Worm (Caenorhabditis elegans) whole organism, L4 larva: ENCODE results near the gene old-2.

Experiments
- F10B5.3 ChIP-seq: sonication (generic microtip); optimal IDR thresholded peaks from 2 replicates; lab custom pipeline; 2016; ENCODE audit warnings: mild to moderate bottlenecking, missing genetic modification characterization, missing compliant biosample characterization
- F26F4.8 ChIP-seq: fragments of 200-800 bp; sonication (Bioruptor generic); conservative IDR thresholded peaks from 2 replicates; pipeline ENCODE4 v1.3.6; 2022; ENCODE audit warnings: missing genetic modification characterization, missing compliant biosample characterization
- F37D6.2 ChIP-seq: sonication (generic microtip); optimal IDR thresholded peaks from 2 replicates; lab custom pipeline; 2016; ENCODE audit warnings: mild to moderate bottlenecking, missing genetic modification characterization, missing compliant biosample characterization
- R02D3.7 ChIP-seq: fragments of 150-350 bp; sonication (generic microtip); optimal IDR thresholded peaks from 3 replicates; lab custom pipeline; 2014; ENCODE audit warnings: missing biosample characterization, missing genetic modification characterization
- ZK337.2 ChIP-seq: fragments of 200-800 bp; sonication (Bioruptor generic); IDR thresholded peaks from 2 replicates; pipeline ENCODE4 v1.3.6; 2022; ENCODE audit warnings: missing genetic modification reagents, missing genetic modification characterization, missing compliant biosample characterization
- arid-1 ChIP-seq: fragments of 200-800 bp; sonication (Bioruptor generic); conservative IDR thresholded peaks from 2 replicates; pipeline ENCODE4 v1.3.6; 2022; ENCODE audit warnings: missing genetic modification reagents, missing genetic modification characterization, missing compliant biosample characterization
- ceh-28 ChIP-seq: fragments of 150-350 bp; optimal IDR thresholded peaks from 2 replicates; lab custom pipeline; 2014; ENCODE audit warnings: missing biosample characterization, missing genetic modification reagents, missing genetic modification characterization
- ceh-44 ChIP-seq: fragments of 200-800 bp; sonication (Bioruptor generic); IDR thresholded peaks from 2 replicates; pipeline ENCODE4 v1.3.6; 2022; ENCODE audit warnings: missing genetic modification reagents, missing genetic modification characterization, missing compliant biosample characterization
- ceh-82 ChIP-seq: sonication (generic microtip); optimal IDR thresholded peaks from 2 replicates; lab custom pipeline; 2017; ENCODE audit warnings: missing biosample characterization, missing genetic modification characterization
- daf-12 ChIP-seq: fragments of 150-350 bp; optimal IDR thresholded peaks from 2 replicates; lab custom pipeline; 2014; ENCODE audit warnings: missing biosample characterization, missing genetic modification reagents, missing genetic modification characterization
- daf-8 ChIP-seq: fragments of 200-800 bp; sonication (Bioruptor generic); IDR thresholded peaks from 2 replicates; pipeline ENCODE4 v1.3.6; 2022; ENCODE audit warnings: missing genetic modification characterization, missing compliant biosample characterization
- dmd-6 ChIP-seq: fragments of 200-800 bp; sonication (Bioruptor generic); IDR thresholded peaks from 2 replicates; pipeline ENCODE4 v1.3.6; 2022; ENCODE audit warnings: missing genetic modification reagents, missing genetic modification characterization, missing compliant biosample characterization
- dmd-8 ChIP-seq: fragments of 200-800 bp; sonication (Bioruptor generic); IDR thresholded peaks from 2 replicates; pipeline ENCODE4 v1.3.6; 2022; ENCODE audit warnings: missing genetic modification characterization, missing compliant biosample characterization
- fkh-10 ChIP-seq: fragments of 150-350 bp; optimal IDR thresholded peaks from 2 replicates; lab custom pipeline; 2014; ENCODE audit warnings: missing biosample characterization, missing genetic modification reagents, missing genetic modification characterization
- gei-8 ChIP-seq: fragments of 200-800 bp; sonication (Bioruptor generic); optimal IDR thresholded peaks from 2 replicates; lab custom pipeline; 2018; ENCODE audit warnings: mild to moderate bottlenecking, missing genetic modification characterization, missing compliant biosample characterization
- hlh-11 ChIP-seq: fragments of 200-800 bp; sonication (Bioruptor generic); optimal IDR thresholded peaks from 2 replicates; lab custom pipeline; 2018; ENCODE audit warnings: mild to moderate bottlenecking, missing genetic modification characterization, missing compliant biosample characterization
- hlh-30 ChIP-seq: sonication (generic microtip); optimal IDR thresholded peaks from 2 replicates; lab custom pipeline; 2017; ENCODE audit warnings: antibody characterized with exemption, mild to moderate bottlenecking, missing genetic modification characterization, missing compliant biosample characterization; ENCODE audit not compliant: insufficient read depth
- lim-7 ChIP-seq: fragments of 200-800 bp; sonication (Bioruptor generic); IDR thresholded peaks from 2 replicates; pipeline ENCODE4 v1.3.6; 2022; ENCODE audit warnings: missing genetic modification characterization, missing compliant biosample characterization
- lin-1 ChIP-seq: fragments of 200-800 bp; sonication (Bioruptor generic); IDR thresholded peaks from 2 replicates; pipeline ENCODE4 v1.3.6; 2022; ENCODE audit warnings: missing genetic modification reagents, missing genetic modification characterization, missing compliant biosample characterization
- lin-39 ChIP-seq: fragments of 150-350 bp; optimal IDR thresholded peaks from 2 replicates; lab custom pipeline; 2014; ENCODE audit warnings: missing biosample characterization, missing genetic modification reagents, missing genetic modification characterization
- lir-3 ChIP-seq: sonication (generic microtip); optimal IDR thresholded peaks from 2 replicates; lab custom pipeline; 2016; ENCODE audit warnings: mild to moderate bottlenecking, missing genetic modification characterization, missing compliant biosample characterization
- lsy-2 ChIP-seq, 2 experiments: fragments of 150-350 bp in 1 of 2; sonication (generic microtip) in 1 of 2; optimal IDR thresholded peaks; 2 replicates each; lab custom pipeline; 2014 to 2017; ENCODE audit warnings: missing biosample characterization in 2 of 2, missing genetic modification characterization in 2 of 2
- madf-5 ChIP-seq, 2 experiments: fragments of 200-800 bp; sonication (Bioruptor generic); IDR thresholded peaks; 2 replicates each; pipeline ENCODE4 v1.3.6; 2022; ENCODE audit warnings: missing compliant biosample characterization in 2 of 2, missing genetic modification characterization in 2 of 2
- mdt-29 ChIP-seq: fragments of 200-800 bp; sonication (Bioruptor generic); IDR thresholded peaks from 2 replicates; pipeline ENCODE4 v1.3.6; 2022; ENCODE audit warnings: missing genetic modification reagents, missing genetic modification characterization, missing compliant biosample characterization
- mep-1 ChIP-seq: fragments of 150-350 bp; sonication (generic microtip); optimal IDR thresholded peaks from 3 replicates; lab custom pipeline; 2014; ENCODE audit warnings: missing biosample characterization, missing genetic modification characterization
- nhr-102 ChIP-seq: sonication (generic microtip); optimal IDR thresholded peaks from 2 replicates; lab custom pipeline; 2016; ENCODE audit warnings: mild to moderate bottlenecking, missing genetic modification characterization, moderate library complexity, missing compliant biosample characterization
- nhr-25 ChIP-seq: sonication (generic microtip); optimal IDR thresholded peaks from 2 replicates; lab custom pipeline; 2017; ENCODE audit warnings: missing genetic modification characterization, mild to moderate bottlenecking, missing compliant biosample characterization, antibody characterized with exemption, moderate library complexity, borderline replicate concordance; ENCODE audit not compliant: insufficient read depth
- nhr-28 ChIP-seq: fragments of 150-350 bp; optimal IDR thresholded peaks from 2 replicates; lab custom pipeline; 2014; ENCODE audit warnings: missing biosample characterization, missing genetic modification characterization
- nhr-41 ChIP-seq: fragments of 200-800 bp; sonication (Bioruptor generic); IDR thresholded peaks from 2 replicates; pipeline ENCODE4 v1.3.6; 2022; ENCODE audit warnings: missing genetic modification reagents, missing genetic modification characterization, missing compliant biosample characterization
- pha-4 ChIP-seq, 2 experiments: fragments of 150-350 bp in 1 of 2; fragments of 200-800 bp in 1 of 2; sonication (Bioruptor generic) in 1 of 2; IDR thresholded peaks in 1 of 2; optimal IDR thresholded peaks in 1 of 2; 2 replicates each; pipeline versions ENCODE4 v1.3.6 to Lab custom; 2014 to 2022; ENCODE audit warnings: missing genetic modification characterization in 2 of 2, missing genetic modification reagents in 2 of 2, missing biosample characterization in 1 of 2, missing compliant biosample characterization in 1 of 2
- rbr-2 ChIP-seq: sonication (generic microtip); optimal IDR thresholded peaks from 2 replicates; lab custom pipeline; 2016; ENCODE audit warnings: missing genotype, missing genetic modification characterization, missing compliant biosample characterization
- saeg-2 ChIP-seq: fragments of 200-800 bp; sonication (Bioruptor generic); IDR thresholded peaks from 2 replicates; pipeline ENCODE4 v1.3.6; 2022; ENCODE audit warnings: missing genetic modification reagents, missing genetic modification characterization, missing compliant biosample characterization
- snpc-1.2 ChIP-seq: fragments of 200-800 bp; sonication (Bioruptor generic); IDR thresholded peaks from 2 replicates; pipeline ENCODE4 v1.3.6; 2022; ENCODE audit warnings: missing genetic modification reagents, missing genetic modification characterization, missing compliant biosample characterization
- unc-130 ChIP-seq: sonication (generic microtip); optimal IDR thresholded peaks from 2 replicates; lab custom pipeline; 2016; ENCODE audit warnings: missing genetic modification reagents, missing genetic modification characterization, missing compliant biosample characterization
- unc-39 ChIP-seq: sonication (generic microtip); optimal IDR thresholded peaks from 2 replicates; lab custom pipeline; 2017; ENCODE audit warnings: missing biosample characterization, missing genetic modification characterization
- unc-62 ChIP-seq, 3 experiments: fragments of 150-350 bp in 1 of 3; sonication (generic microtip); optimal IDR thresholded peaks in 2 of 3; peaks in 1 of 3; 1 replicate in 1 of 3; 2 replicates in 2 of 3; lab custom pipeline; 2014 to 2017; ENCODE audit warnings: missing biosample characterization in 3 of 3, missing genetic modification characterization in 3 of 3, missing genetic modification reagents in 3 of 3, missing genotype in 1 of 3
- zip-2 ChIP-seq: fragments of 150-350 bp; optimal IDR thresholded peaks from 2 replicates; lab custom pipeline; 2014; ENCODE audit warnings: missing biosample characterization, missing genetic modification characterization

The old-2 gene

DNA sequence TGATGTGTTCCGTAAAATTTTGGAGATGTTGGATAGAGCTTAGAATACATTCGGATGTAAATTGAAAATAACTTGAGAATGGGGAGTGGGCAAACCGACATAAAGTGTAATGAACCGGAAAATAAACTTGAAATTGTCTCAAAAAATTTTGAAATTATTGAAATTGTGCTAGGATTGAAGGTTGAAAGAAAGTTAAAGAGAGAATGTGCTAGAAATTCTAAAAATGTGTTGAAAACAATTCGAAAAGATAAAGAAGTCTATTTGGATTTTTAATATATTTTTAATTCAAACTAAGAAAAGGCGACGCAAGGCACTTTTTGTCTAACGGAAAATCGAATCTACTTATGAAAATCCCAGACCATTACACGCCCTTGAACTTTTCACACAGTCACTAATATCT, 15.5 kb downstream of the old-2 start, which contains the start of gene ZK938.3:
TSS of gene ZK938.3 (minus strand) at position 101 of the 400 bp plus-strand sequence.
- TF ChIP-seq unc-62 (GFP tag; optimal IDR thresholded peaks at IDR 0.05 in 1 of 2; lab: Kevin White, UChicago) (peak in 1 of 2 experiments; percentile 26), unc-62 (tag; optimal IDR thresholded peaks at IDR 0.05; lab: Kevin White, UChicago) (no peak), lin-39 (tag; lab: Kevin White, UChicago) (no peak), arid-1 (GFP tag; lab: Robert Waterston, UW) (no peak), nhr-28 (tag; lab: Kevin White, UChicago) (no peak)

- TF ChIP-seq lim-7 (GFP tag; lab: Robert Waterston, UW) (no peak), nhr-25 (tag; lab: Kevin White, UChicago) (no peak), F37D6.2 (tag; lab: Kevin White, UChicago) (no peak), F26F4.8 (GFP tag; lab: Robert Waterston, UW) (no peak), nhr-41 (no peak), ZK337.2 (no peak), R02D3.7 (tag; lab: Kevin White, UChicago) (no peak), dmd-6 (no peak), gei-8 (GFP tag; lab: Kevin White, UChicago) (no peak), lin-39 (tag; lab: Kevin White, UChicago) (no peak), mdt-29 (GFP tag; lab: Robert Waterston, UW) (no peak), lir-3 (tag; lab: Kevin White, UChicago) (no peak), ceh-82 (no peak), pha-4 (GFP tag; IDR thresholded peaks at IDR 0.05; lab: Robert Waterston, UW) (no peak), pha-4 (tag; optimal IDR thresholded peaks at IDR 0.05; lab: Kevin White, UChicago) (no peak)
Measured at ce11 chrII:9831033-9831432, 18.4 kb downstream of the old-2 start, which contains the start of gene ZK938.12. Gene ZK938.12, plus strand, starts transcription at chrII:9831333.

- no peak for TF ChIP-seq dmd-8 (GFP tag; lab: Robert Waterston, UW)
- no peak for TF ChIP-seq lim-7 (GFP tag; lab: Robert Waterston, UW)
- no peak for TF ChIP-seq F10B5.3 (tag; lab: Kevin White, UChicago)
- TF ChIP-seq nhr-25 (tag; lab: Kevin White, UChicago) = no peak
- no peak for TF ChIP-seq hlh-11
- TF ChIP-seq ceh-28 (tag; lab: Kevin White, UChicago) = no peak
- no peak for TF ChIP-seq zip-2 (tag; lab: Kevin White, UChicago)
- no peak for TF ChIP-seq lsy-2 (tag; optimal IDR thresholded peaks at IDR 0.05; lab: Kevin White, UChicago)
- no peak for TF ChIP-seq fkh-10 (GFP tag; lab: Kevin White, UChicago)
- TF ChIP-seq lin-1 = no peak
- TF ChIP-seq saeg-2 (GFP tag; lab: Robert Waterston, UW) = no peak
- no peak for TF ChIP-seq nhr-102 (tag; lab: Kevin White, UChicago)
- no peak for TF ChIP-seq snpc-1.2
Measured at ce11 chrII:9829108-9829507, 20.3 kb downstream of the old-2 start, which contains the start of gene ZK938.1. Gene ZK938.1, plus strand, starts transcription at chrII:9829408.

ce11 chrII:9828502-9828901, 20.9 kb downstream of the old-2 start:
- no peak for TF ChIP-seq unc-39 (tag; lab: Kevin White, UChicago)
- no peak for TF ChIP-seq rbr-2 (tag; lab: Kevin White, UChicago)
- TF ChIP-seq lin-39 (tag; lab: Kevin White, UChicago) = no peak
- no peak for TF ChIP-seq mep-1 (tag; lab: Kevin White, UChicago)
- no peak for TF ChIP-seq hlh-30 (tag; lab: Kevin White, UChicago)
- no peak for TF ChIP-seq ZK337.2
- TF ChIP-seq daf-12 (tag; lab: Kevin White, UChicago) = no peak
- TF ChIP-seq madf-5 (GFP tag; IDR thresholded peaks at IDR 0.05; lab: Robert Waterston, UW) = no peak
- TF ChIP-seq unc-130 = no peak
- no peak for TF ChIP-seq ceh-44 (GFP tag; lab: Robert Waterston, UW)
- TF ChIP-seq daf-8 (GFP tag; lab: Robert Waterston, UW) = no peak
